Worm (Caenorhabditis elegans): ENCODE data around the gene tsct-1.

The tsct-1 gene

DNA sequence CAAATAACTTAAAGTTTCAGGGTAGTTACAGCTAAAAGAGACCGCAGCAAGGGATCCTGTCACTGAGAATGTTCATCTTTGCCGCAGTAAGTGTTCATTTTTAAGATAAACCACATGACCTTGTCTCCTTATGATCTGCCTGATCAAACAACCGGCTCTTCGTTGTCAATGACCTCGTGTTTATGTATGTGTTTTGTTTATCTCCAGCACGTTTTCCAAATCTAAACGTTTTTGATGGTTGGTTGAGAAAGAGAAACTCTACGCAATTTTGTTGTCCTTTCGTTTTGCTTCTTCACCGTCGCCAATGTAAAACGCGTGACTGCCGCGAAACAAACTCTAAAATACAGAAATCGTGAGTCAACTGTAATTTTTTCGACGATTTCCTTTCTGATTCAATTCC is at the start of gene tsct-1:
TSS of gene tsct-1 (plus strand) at position 12 of the 400 bp plus-strand sequence.
- no peak for TF ChIP-seq unc-62 (GFP tag; optimal IDR thresholded peaks at IDR 0.05)

- TF ChIP-seq unc-62 (GFP tag; optimal IDR thresholded peaks at IDR 0.05): no peak
Observed at ce11 chrX:12391380-12391779, 42.5 kb upstream of the tsct-1 start, which contains the start of gene nekl-3. Gene nekl-3 (minus strand): TSS chrX:12391480.

DNA sequence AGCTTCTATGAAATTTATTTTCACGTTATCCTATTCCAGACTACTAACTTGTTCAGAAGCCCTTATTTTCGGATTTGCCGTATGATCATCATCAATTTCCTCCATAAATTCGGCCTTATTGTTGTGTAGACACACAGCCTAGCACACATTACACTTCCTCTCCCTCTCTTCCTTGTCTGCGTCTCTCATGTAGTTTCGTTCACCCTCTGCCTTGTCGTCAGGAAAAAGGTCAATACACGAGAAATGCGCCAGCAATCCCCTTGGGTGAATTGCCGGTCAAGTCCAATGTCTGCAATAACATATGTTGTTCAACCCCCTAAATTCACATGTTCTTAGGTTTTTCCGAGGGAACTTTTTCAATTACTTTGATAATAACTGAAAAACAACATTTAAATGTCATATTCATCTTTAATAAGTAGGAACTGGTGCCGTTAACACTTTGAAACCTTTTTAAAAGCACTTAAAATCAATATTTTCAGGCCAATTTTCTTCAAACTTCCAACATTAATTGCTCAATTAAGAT is 40.0 kb upstream of the tsct-1 start, which contains the start of gene F17E5.2:
TSS of gene F17E5.2 (plus strand) at position 473 of the 523 bp plus-strand sequence.
- TF ChIP-seq unc-62 (GFP tag; optimal IDR thresholded peaks at IDR 0.05): no peak

DNA sequence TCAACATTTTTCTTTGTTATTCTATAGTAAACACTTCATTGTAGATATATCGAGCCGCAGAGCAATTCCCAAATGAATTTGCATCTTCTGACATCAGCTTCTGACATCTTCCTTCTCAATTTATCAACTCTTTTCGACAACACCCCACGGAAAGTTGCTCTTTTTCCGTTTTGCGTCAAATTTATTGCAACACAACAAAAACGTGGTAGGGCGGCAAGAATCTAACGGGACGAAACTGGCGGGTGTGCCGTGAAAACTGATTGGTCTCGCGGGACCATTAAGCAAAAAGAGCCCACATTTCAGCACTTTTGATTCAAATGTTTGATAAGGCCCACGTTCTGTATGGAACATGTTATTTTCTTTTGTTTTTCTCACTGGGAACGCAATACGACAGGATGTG is 29.2 kb upstream of the tsct-1 start:
- TF ChIP-seq unc-62 (GFP tag; optimal IDR thresholded peaks at IDR 0.05): no peak

ce11 chrX:12406037-12406436 is 27.9 kb upstream of the tsct-1 start:
- TF ChIP-seq unc-62 (GFP tag; optimal IDR thresholded peaks at IDR 0.05): no peak

DNA sequence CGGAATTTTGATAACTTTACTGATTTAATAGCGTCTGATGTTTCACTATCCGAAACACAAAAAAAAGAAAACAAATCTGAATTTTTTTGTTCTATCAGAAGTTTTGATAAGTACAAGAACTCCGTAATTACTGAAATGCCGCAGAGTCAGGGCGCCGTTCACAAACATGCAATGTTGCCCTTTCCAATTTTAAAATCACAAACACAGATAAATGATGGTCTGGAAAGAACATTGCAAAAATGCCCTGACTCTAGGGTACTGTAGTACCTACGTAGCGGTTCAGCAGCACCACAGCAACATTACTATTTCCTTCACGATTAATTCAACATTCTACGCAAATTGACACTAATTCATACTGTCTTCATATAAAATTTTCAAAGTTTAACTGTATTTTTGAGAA is 27.3 kb upstream of the tsct-1 start:
- TF ChIP-seq unc-62 (GFP tag; optimal IDR thresholded peaks at IDR 0.05): no peak

DNA sequence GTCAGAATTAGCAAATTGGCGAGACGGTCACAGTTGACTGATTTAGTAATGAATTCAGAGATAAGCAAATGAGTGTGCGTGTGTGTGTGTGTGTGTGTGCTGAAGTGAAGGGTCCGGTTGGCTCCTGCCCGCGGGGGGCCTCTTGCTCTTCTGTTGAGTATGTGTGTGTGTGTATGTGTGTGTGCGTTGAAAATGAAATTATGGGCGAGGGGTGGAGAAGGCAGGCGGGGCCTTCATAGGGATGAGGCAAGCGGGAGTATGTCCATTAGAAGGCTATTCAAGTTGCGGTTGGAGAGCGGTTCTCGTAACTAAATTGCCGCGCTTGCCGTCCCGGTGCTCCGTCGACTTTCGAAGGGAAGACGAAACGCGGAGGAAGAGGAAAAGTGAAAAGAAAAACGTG is 26.6 kb upstream of the tsct-1 start:
- TF ChIP-seq unc-62 (GFP tag; optimal IDR thresholded peaks at IDR 0.05): no peak

- no peak for TF ChIP-seq unc-62 (GFP tag; optimal IDR thresholded peaks at IDR 0.05)
Observed at ce11 chrX:12413941-12414340, 20.0 kb upstream of the tsct-1 start, which contains the start of gene lin-2. Gene lin-2 (minus strand): TSS chrX:12414041.

- no peak for TF ChIP-seq unc-62 (GFP tag; optimal IDR thresholded peaks at IDR 0.05)
Observed at ce11 chrX:12415832-12416231, 18.1 kb upstream of the tsct-1 start.

DNA sequence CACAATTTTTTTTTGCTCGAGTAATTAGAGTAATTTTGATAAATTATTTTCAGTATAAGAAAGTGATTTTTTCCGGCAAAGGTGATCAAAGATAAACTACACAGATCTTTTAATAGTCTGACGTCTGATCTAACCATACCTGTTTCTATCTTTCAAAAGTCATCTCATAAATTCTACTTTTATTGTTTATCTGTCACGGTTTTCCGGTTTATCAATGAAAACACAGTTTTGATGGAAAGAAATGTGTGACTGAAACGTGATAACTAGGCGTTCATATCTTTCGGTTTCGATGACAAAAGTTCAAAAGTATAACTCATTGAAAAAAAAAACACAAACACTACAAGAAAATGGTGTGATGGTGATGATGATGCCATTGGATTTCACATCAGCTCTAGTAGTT is 11.3 kb upstream of the tsct-1 start:
- no peak for TF ChIP-seq unc-62 (GFP tag; optimal IDR thresholded peaks at IDR 0.05)

DNA sequence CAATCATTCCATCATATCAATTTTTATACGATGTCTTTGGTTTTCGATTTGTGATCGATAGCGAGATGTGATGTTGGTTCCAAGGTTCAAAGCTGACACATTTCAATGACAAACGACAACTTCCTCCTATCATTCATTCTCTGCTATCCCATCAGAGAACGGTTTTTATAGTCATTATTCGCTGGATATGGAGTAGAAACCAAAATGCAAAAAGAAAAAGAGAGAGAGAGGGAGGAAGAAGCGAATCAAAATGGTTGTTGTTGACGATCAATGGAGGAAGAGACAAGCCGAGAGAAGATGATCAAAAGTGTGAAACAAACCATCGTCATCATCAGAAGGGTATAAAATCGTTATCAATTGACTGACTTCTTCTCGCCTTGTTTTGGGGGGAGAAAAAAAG is 8.5 kb upstream of the tsct-1 start, which contains the start of gene T24D3.2:
TSS of gene T24D3.2 (plus strand) at position 304 of the 400 bp plus-strand sequence.
- no peak for TF ChIP-seq unc-62 (GFP tag; optimal IDR thresholded peaks at IDR 0.05)

ce11 chrX:12430309-12430708 is 3.6 kb upstream of the tsct-1 start, which contains the start of gene med-1:
Gene med-1 (plus strand): TSS chrX:12430609.
- no peak for TF ChIP-seq unc-62 (GFP tag; optimal IDR thresholded peaks at IDR 0.05)

ce11 chrX:12435246-12435645 is 1.3 kb downstream of the tsct-1 start:
- no peak for TF ChIP-seq unc-62 (GFP tag; optimal IDR thresholded peaks at IDR 0.05)

DNA sequence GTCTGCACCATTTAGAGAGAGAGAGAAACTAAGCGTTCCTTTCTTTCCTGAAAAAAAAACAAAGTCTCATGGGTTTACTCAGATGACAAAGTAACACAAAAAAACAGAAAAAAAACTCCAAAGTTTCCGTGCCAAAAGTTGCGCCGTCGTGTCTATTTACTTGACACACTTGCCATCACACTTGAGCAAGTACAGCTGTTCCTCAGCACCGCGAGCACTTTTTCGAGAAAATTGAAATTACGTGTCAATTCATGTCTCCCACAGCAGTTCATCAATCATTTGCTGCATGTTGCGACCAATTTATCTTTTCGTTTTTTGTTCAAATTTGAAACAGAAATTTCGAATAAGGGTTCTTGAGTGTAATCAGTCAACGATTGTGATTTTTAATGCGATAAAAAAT is 2.6 kb downstream of the tsct-1 start:
- TF ChIP-seq unc-62 (GFP tag; optimal IDR thresholded peaks at IDR 0.05): no peak

ce11 chrX:12438266-12438665 is 4.4 kb downstream of the tsct-1 start:
- TF ChIP-seq unc-62 (GFP tag; optimal IDR thresholded peaks at IDR 0.05): no peak

DNA sequence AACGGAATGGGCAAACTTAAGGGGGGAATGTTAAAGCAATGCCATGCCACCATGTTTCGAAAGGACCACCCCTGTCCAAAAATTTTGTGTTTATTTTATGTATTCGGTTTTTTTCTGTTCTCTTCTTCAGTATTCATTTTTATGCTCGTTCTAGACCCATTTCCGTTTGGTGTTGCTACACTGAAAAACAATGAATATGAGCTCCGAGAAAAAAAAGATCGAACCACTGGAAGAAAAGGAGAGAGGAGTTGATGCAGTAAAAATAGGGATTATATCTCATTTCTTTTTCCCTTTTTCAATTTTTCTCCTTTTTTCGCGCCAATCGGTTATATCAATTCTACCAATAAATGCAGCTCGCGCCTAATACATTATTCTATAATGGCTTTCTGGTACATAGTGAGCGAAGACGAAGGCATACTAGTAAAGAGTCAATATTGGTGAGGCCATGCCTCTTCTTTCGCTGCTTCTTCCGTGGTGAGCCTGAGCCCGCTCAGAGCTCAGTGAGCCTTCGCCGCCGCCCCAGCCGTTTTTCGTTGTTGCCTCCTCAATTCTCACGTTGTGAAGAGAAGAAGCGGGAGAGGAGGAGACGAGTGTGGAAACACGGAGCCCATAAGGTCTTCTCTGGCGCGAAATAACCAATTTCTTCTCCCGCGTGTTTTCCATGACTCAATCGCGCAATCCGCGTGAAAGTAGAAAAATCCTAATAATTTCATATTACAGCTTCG is 6.3 kb downstream of the tsct-1 start:
- TF ChIP-seq unc-62 (GFP tag; optimal IDR thresholded peaks at IDR 0.05): no peak

ce11 chrX:12444423-12444822 is 10.5 kb downstream of the tsct-1 start:
- TF ChIP-seq unc-62 (GFP tag; optimal IDR thresholded peaks at IDR 0.05): no peak

Data from whole organism, dauer.